Fruit fly (Drosophila melanogaster) whole organism, embryonic: ENCODE measurements around the gene Pdxk.

Experiments used
- Atf3 ChIP-seq: fragments of 200-800 bp; sonication (Bioruptor generic); optimal IDR thresholded peaks from 3 replicates; lab custom pipeline; 2016; ENCODE audit warnings: missing biosample characterization, missing genetic modification characterization
- B-H2 ChIP-seq: fragments of 200-800 bp; sonication (Bioruptor generic); optimal IDR thresholded peaks from 2 replicates; lab custom pipeline; 2018; ENCODE audit warnings: missing biosample characterization, mild to moderate bottlenecking, missing genetic modification characterization
- C15 ChIP-seq: fragments of 200-800 bp; sonication (Bioruptor generic); IDR thresholded peaks from 3 replicates; pipeline ENCODE4 v1.3.6; 2022; ENCODE audit warnings: missing biosample characterization, missing genetic modification characterization
- CG10366 ChIP-seq: fragments of 200-800 bp; sonication (Bioruptor generic); IDR thresholded peaks from 2 replicates; pipeline ENCODE4 v1.3.6; 2022; ENCODE audit warnings: missing biosample characterization, missing genetic modification characterization
- CG10654 ChIP-seq: fragments of 200-800 bp; sonication (Bioruptor generic); optimal IDR thresholded peaks from 2 replicates; lab custom pipeline; 2016; ENCODE audit warnings: missing biosample characterization, missing genetic modification characterization
- CG10979 ChIP-seq: fragments of 200-800 bp; sonication (Bioruptor generic); optimal IDR thresholded peaks from 2 replicates; lab custom pipeline; 2018; ENCODE audit warnings: missing biosample characterization, mild to moderate bottlenecking, missing genetic modification characterization, moderate library complexity
- CG11560 ChIP-seq: fragments of 200-800 bp; sonication (Bioruptor generic); IDR thresholded peaks from 3 replicates; pipeline ENCODE4 v1.3.6; 2022; ENCODE audit warnings: missing biosample characterization, missing genetic modification characterization
- CG12299 ChIP-seq: fragments of 200-800 bp; sonication (Bioruptor generic); optimal IDR thresholded peaks from 2 replicates; lab custom pipeline; 2018; ENCODE audit warnings: missing biosample characterization, mild to moderate bottlenecking, missing genetic modification characterization
- CG12769 ChIP-seq: fragments of 200-800 bp; sonication (Bioruptor generic); optimal IDR thresholded peaks from 2 replicates; lab custom pipeline; 2019; ENCODE audit warnings: missing biosample characterization, mild to moderate bottlenecking, missing genetic modification characterization, moderate library complexity
- CG13123 ChIP-seq: fragments of 200-800 bp; sonication (Bioruptor generic); optimal IDR thresholded peaks from 2 replicates; lab custom pipeline; 2016; ENCODE audit warnings: missing biosample characterization, missing genetic modification characterization
- CG13296 ChIP-seq: fragments of 200-800 bp; sonication (Bioruptor generic); optimal IDR thresholded peaks from 3 replicates; lab custom pipeline; 2018; ENCODE audit warnings: missing biosample characterization, mild to moderate bottlenecking, missing genetic modification characterization
- CG15514 ChIP-seq: fragments of 200-800 bp; sonication (Bioruptor generic); optimal IDR thresholded peaks from 3 replicates; lab custom pipeline; 2017; ENCODE audit warnings: missing biosample characterization, missing genetic modification characterization, mild to moderate bottlenecking, moderate library complexity, missing genetic modification reagents
- CG1603 ChIP-seq: fragments of 200-800 bp; sonication (Bioruptor generic); optimal IDR thresholded peaks from 2 replicates; lab custom pipeline; 2019; ENCODE audit warnings: missing biosample characterization, mild to moderate bottlenecking, missing genetic modification characterization, moderate library complexity
- CG16779 ChIP-seq: fragments of 200-800 bp; sonication (Bioruptor generic); IDR thresholded peaks from 2 replicates; pipeline ENCODE4 v1.3.6; 2022; ENCODE audit warnings: missing biosample characterization, missing genetic modification characterization
- CG2116 ChIP-seq: fragments of 200-800 bp; sonication (Bioruptor generic); optimal IDR thresholded peaks from 3 replicates; lab custom pipeline; 2018; ENCODE audit warnings: missing biosample characterization, mild to moderate bottlenecking, missing genetic modification characterization
- CG3065 ChIP-seq: fragments of 200-800 bp; sonication (Bioruptor generic); optimal IDR thresholded peaks from 2 replicates; lab custom pipeline; 2016; ENCODE audit warnings: missing biosample characterization, missing genetic modification characterization
- CG31224 ChIP-seq: fragments of 200-800 bp; sonication (Bioruptor generic); IDR thresholded peaks from 2 replicates; pipeline ENCODE4 v1.3.6; 2022; ENCODE audit warnings: missing biosample characterization, missing genetic modification characterization
- CG3281 ChIP-seq: fragments of 200-800 bp; sonication (Bioruptor generic); optimal IDR thresholded peaks from 3 replicates; lab custom pipeline; 2017; ENCODE audit warnings: missing biosample characterization, mild to moderate bottlenecking, missing genetic modification characterization
- CG4360 ChIP-seq: fragments of 200-800 bp; sonication (Bioruptor generic); IDR thresholded peaks from 2 replicates; pipeline ENCODE4 v1.3.6; 2022; ENCODE audit warnings: missing biosample characterization, missing genetic modification characterization
- CG43689 ChIP-seq: fragments of 200-800 bp; sonication (Bioruptor generic); IDR thresholded peaks from 2 replicates; pipeline ENCODE4 v1.3.6; 2022; ENCODE audit warnings: missing biosample characterization, missing genetic modification characterization
- CG6654 ChIP-seq: fragments of 200-800 bp; sonication (Bioruptor generic); optimal IDR thresholded peaks from 2 replicates; lab custom pipeline; 2017; ENCODE audit warnings: missing biosample characterization, mild to moderate bottlenecking, missing genetic modification characterization
- CG6683 ChIP-seq: fragments of 200-800 bp; sonication (Bioruptor generic); optimal IDR thresholded peaks from 2 replicates; lab custom pipeline; 2017; ENCODE audit warnings: missing biosample characterization, mild to moderate bottlenecking, missing genetic modification characterization, missing genetic modification reagents
- CG7839 ChIP-seq: fragments of 200-800 bp; sonication (Bioruptor generic); optimal IDR thresholded peaks from 3 replicates; lab custom pipeline; 2018; ENCODE audit warnings: missing biosample characterization, mild to moderate bottlenecking, missing genetic modification characterization, moderate library complexity
- CoRest ChIP-seq: fragments of 200-800 bp; sonication (Bioruptor generic); optimal IDR thresholded peaks from 3 replicates; lab custom pipeline; 2018; ENCODE audit warnings: missing biosample characterization, mild to moderate bottlenecking, missing genetic modification characterization, moderate library complexity
- Dref ChIP-seq: fragments of 200-800 bp; sonication (Bioruptor generic); IDR thresholded peaks from 2 replicates; pipeline ENCODE4 v1.3.6; 2022; ENCODE audit warnings: missing biosample characterization, missing genetic modification characterization
- HLH4C ChIP-seq: fragments of 200-800 bp; sonication (Bioruptor generic); IDR thresholded peaks from 3 replicates; pipeline ENCODE4 v1.3.6; 2022; ENCODE audit warnings: missing biosample characterization, missing genetic modification characterization; ENCODE audit not compliant: partially characterized antibody
- Nf-YC ChIP-seq: fragments of 200-800 bp; optimal IDR thresholded peaks from 3 replicates; lab custom pipeline; 2019; ENCODE audit warnings: missing biosample characterization, mild to moderate bottlenecking, missing genetic modification characterization, moderate library complexity
- Optix ChIP-seq: fragments of 200-800 bp; sonication (Bioruptor generic); IDR thresholded peaks from 3 replicates; pipeline ENCODE4 v1.3.6; 2022; ENCODE audit warnings: missing biosample characterization, missing genetic modification characterization
- Sox102F ChIP-seq: fragments of 200-800 bp; sonication (Bioruptor generic); optimal IDR thresholded peaks from 2 replicates; lab custom pipeline; 2018; ENCODE audit warnings: missing biosample characterization, mild to moderate bottlenecking, missing genetic modification characterization, moderate library complexity
- Stat92E ChIP-seq, 3 experiments: fragments of >200 bp in 2 of 3; fragments of 200-800 bp in 1 of 3; sonication (Bioruptor generic) in 1 of 3; optimal IDR thresholded peaks; 2 replicates each; lab custom pipeline; 2017 to 2019; ENCODE audit warnings: missing biosample characterization in 3 of 3, missing genetic modification characterization in 3 of 3, mild to moderate bottlenecking in 1 of 3, moderate library complexity in 1 of 3
- abd-A ChIP-seq: fragments of 200-800 bp; sonication (Bioruptor generic); optimal IDR thresholded peaks from 3 replicates; lab custom pipeline; 2019; ENCODE audit warnings: missing biosample characterization, mild to moderate bottlenecking, missing genetic modification characterization, moderate library complexity
- bcd ChIP-seq: fragments of 200-800 bp; sonication (Bioruptor generic); optimal IDR thresholded peaks from 2 replicates; lab custom pipeline; 2017; ENCODE audit warnings: missing biosample characterization, mild to moderate bottlenecking, missing genetic modification characterization
- caup ChIP-seq: fragments of 200-800 bp; sonication (Bioruptor generic); optimal IDR thresholded peaks from 3 replicates; lab custom pipeline; 2017; ENCODE audit warnings: missing biosample characterization, mild to moderate bottlenecking, missing genetic modification characterization, moderate library complexity; ENCODE audit not compliant: severe bottlenecking
- crc ChIP-seq: fragments of 200-800 bp; sonication (Bioruptor generic); optimal IDR thresholded peaks from 2 replicates; lab custom pipeline; 2016; ENCODE audit warnings: missing biosample characterization, missing genetic modification characterization
- crol ChIP-seq: fragments of 200-800 bp; sonication (Bioruptor generic); IDR thresholded peaks from 2 replicates; pipeline ENCODE4 v1.3.6; 2022; ENCODE audit warnings: missing biosample characterization, missing genetic modification characterization
- cwo ChIP-seq: fragments of 200-800 bp; sonication (Bioruptor generic); optimal IDR thresholded peaks from 3 replicates; lab custom pipeline; 2017; ENCODE audit warnings: missing biosample characterization, missing genetic modification characterization, mild to moderate bottlenecking, moderate library complexity, missing genetic modification reagents
- da ChIP-seq: fragments of 200-800 bp; sonication (Bioruptor generic); optimal IDR thresholded peaks from 2 replicates; lab custom pipeline; 2016; ENCODE audit warnings: missing biosample characterization, missing genetic modification characterization
- ewg ChIP-seq: fragments of 200-800 bp; sonication (Bioruptor generic); optimal IDR thresholded peaks from 3 replicates; lab custom pipeline; 2017; ENCODE audit warnings: mild to moderate bottlenecking, missing biosample characterization, missing genetic modification reagents, missing genetic modification characterization
- eyg ChIP-seq: fragments of 200-800 bp; sonication (Bioruptor generic); optimal IDR thresholded peaks from 3 replicates; lab custom pipeline; 2016; ENCODE audit warnings: missing biosample characterization, missing genetic modification characterization
- gcm2 ChIP-seq: fragments of 200-800 bp; sonication (Bioruptor generic); optimal IDR thresholded peaks from 2 replicates; lab custom pipeline; 2016; ENCODE audit warnings: missing biosample characterization, missing genetic modification characterization
- gsb ChIP-seq: fragments of 200-800 bp; sonication (Bioruptor generic); IDR thresholded peaks from 2 replicates; pipeline ENCODE4 v1.3.6; 2022; ENCODE audit warnings: missing biosample characterization, missing genetic modification characterization
- kni ChIP-seq: fragments of 200-800 bp; sonication (Bioruptor generic); optimal IDR thresholded peaks from 3 replicates; lab custom pipeline; 2017; ENCODE audit warnings: mild to moderate bottlenecking, missing biosample characterization, missing genetic modification reagents, missing genetic modification characterization
- lov ChIP-seq, 2 experiments: fragments of 200-800 bp in 1 of 2; fragments of >200 bp in 1 of 2; sonication (Bioruptor generic) in 1 of 2; IDR thresholded peaks in 1 of 2; optimal IDR thresholded peaks in 1 of 2; 2 replicates in 1 of 2; 3 replicates in 1 of 2; pipeline versions ENCODE4 v1.3.6 to Lab custom; 2017 to 2022; ENCODE audit warnings: missing biosample characterization in 1 of 2, missing genetic modification characterization in 1 of 2
- mld ChIP-seq: fragments of 200-800 bp; sonication (Bioruptor generic); IDR thresholded peaks from 3 replicates; pipeline ENCODE4 v1.3.6; 2022; ENCODE audit warnings: missing biosample characterization, missing genetic modification characterization; ENCODE audit not compliant: partially characterized antibody
- pb ChIP-seq: fragments of 200-800 bp; sonication (Bioruptor generic); optimal IDR thresholded peaks from 3 replicates; lab custom pipeline; 2016; ENCODE audit warnings: missing biosample characterization, missing genetic modification characterization
- tap ChIP-seq: fragments of 200-800 bp; optimal IDR thresholded peaks from 3 replicates; lab custom pipeline; 2019; ENCODE audit warnings: missing biosample characterization, mild to moderate bottlenecking, missing genetic modification characterization, moderate library complexity
- unc-4 ChIP-seq: fragments of 200-800 bp; sonication (Bioruptor generic); IDR thresholded peaks from 2 replicates; pipeline ENCODE4 v1.3.6; 2022; ENCODE audit warnings: missing biosample characterization, missing genetic modification characterization; ENCODE audit not compliant: partially characterized antibody
- usp ChIP-seq: fragments of >200 bp; optimal IDR thresholded peaks from 2 replicates; lab custom pipeline; 2017; ENCODE audit warnings: missing biosample characterization, missing genetic modification characterization
- wdn ChIP-seq: fragments of 200-800 bp; sonication (Bioruptor generic); IDR thresholded peaks from 2 replicates; pipeline ENCODE4 v1.3.6; 2022; ENCODE audit warnings: missing biosample characterization, missing genetic modification characterization

Pdxk gene

dm6 chr3L:9397156-9397555 lies 37.0 kb downstream of the Pdxk start (continued):
- TF ChIP-seq caup (GFP tag; lab: Kevin White, UChicago) (peak; percentile 82), crol (GFP tag; lab: Robert Waterston, UW) (no peak), usp (GFP tag; lab: Kevin White, UChicago) (no peak), CG31224 (GFP tag; lab: Robert Waterston, UW) (no peak), Stat92E (GFP tag; optimal IDR thresholded peaks at IDR 0.05; lab: Kevin White, UChicago) (no peak), pb (GFP tag; lab: Kevin White, UChicago) (no peak), CG13123 (no peak), abd-A (tag; lab: Kevin White, UChicago) (no peak), Nf-YC (tag; lab: Kevin White, UChicago) (peak; percentile 22), CG13296 (GFP tag; lab: Kevin White, UChicago) (peak; percentile 84), bcd (GFP tag; lab: Kevin White, UChicago) (peak; percentile 65), CG10366 (GFP tag; lab: Robert Waterston, UW) (no peak), CG3281 (GFP tag; lab: Kevin White, UChicago) (peak; percentile 91), CG12299 (tag; lab: Kevin White, UChicago) (peak; percentile 80), lov (optimal IDR thresholded peaks at IDR 0.05; lab: Kevin White, UChicago) (no peak), lov (GFP tag; IDR thresholded peaks at IDR 0.05; lab: Robert Waterston, UW) (peak; percentile 62; the same call in 1 of the 3 replicates), CoRest (peak; percentile 26), Dref (no peak), CG1603 (no peak), HLH4C (GFP tag; lab: Robert Waterston, UW) (no peak), kni (GFP tag; lab: Kevin White, UChicago) (peak; percentile 26), Sox102F (GFP tag; lab: Kevin White, UChicago) (peak; percentile 1), CG10654 (GFP tag; lab: Kevin White, UChicago) (peak; percentile 71), cwo (GFP tag; lab: Kevin White, UChicago) (peak; percentile 84), tap (peak; percentile 55), da (GFP tag; lab: Kevin White, UChicago) (no peak), CG2116 (GFP tag; lab: Kevin White, UChicago) (peak; percentile 11), CG10979 (tag; lab: Kevin White, UChicago) (no peak), gcm2 (GFP tag; lab: Kevin White, UChicago) (no peak), CG6683 (GFP tag; lab: Kevin White, UChicago) (peak; percentile 81), CG15514 (peak; percentile 89), ewg (no peak), unc-4 (GFP tag; lab: Robert Waterston, UW) (no peak), CG16779 (GFP tag; lab: Robert Waterston, UW) (0 out of 2 replicates have a peak, but pooled peaks have one; percentile 48), crc (GFP tag; lab: Kevin White, UChicago) (peak; percentile 76), CG4360 (GFP tag; lab: Robert Waterston, UW) (no peak), CG6654 (GFP tag; lab: Kevin White, UChicago) (no peak), wdn (0 out of 2 replicates have a peak, but pooled peaks have one; percentile 28), mld (no peak), C15 (GFP tag; lab: Robert Waterston, UW) (no peak; the same call in 2 of the 3 replicates), CG3065 (GFP tag; lab: Kevin White, UChicago) (no peak), CG11560 (tag; lab: Robert Waterston, UW) (no peak), Optix (GFP tag; lab: Robert Waterston, UW) (no peak), Atf3 (GFP tag; lab: Kevin White, UChicago) (no peak), eyg (peak; percentile 84), CG43689 (GFP tag; lab: Robert Waterston, UW) (no peak), B-H2 (GFP tag; lab: Kevin White, UChicago) (peak; percentile 65), CG12769 (tag; lab: Kevin White, UChicago) (peak; percentile 78), CG7839 (peak; percentile 3), gsb (GFP tag; lab: Robert Waterston, UW) (peak; percentile 35; the same call in 1 of the 2 replicates)
